Fruit fly (Drosophila melanogaster) whole organism: ENCODE results near the gene CG9701.

Experiments used
- CG8478 ChIP-seq: fragments of >200 bp; optimal IDR thresholded peaks from 2 replicates; lab custom pipeline; 2018; ENCODE audit warnings: inconsistent platforms
- Dll ChIP-seq: fragments of >200 bp; optimal IDR thresholded peaks from 2 replicates; lab custom pipeline; 2017
- EcR ChIP-seq, 2 experiments: fragments of >200 bp; optimal IDR thresholded peaks; 2 replicates each; lab custom pipeline; 2017; ENCODE audit warnings: missing biosample characterization in 2 of 2, missing genetic modification characterization in 2 of 2, missing genetic modification reagents in 2 of 2
- pan ChIP-seq: fragments of >200 bp; optimal IDR thresholded peaks from 2 replicates; lab custom pipeline; 2017
- usp ChIP-seq: fragments of >200 bp; optimal IDR thresholded peaks from 2 replicates; lab custom pipeline; 2017; ENCODE audit warnings: missing biosample characterization, missing genetic modification characterization, mixed read lengths

DNA sequence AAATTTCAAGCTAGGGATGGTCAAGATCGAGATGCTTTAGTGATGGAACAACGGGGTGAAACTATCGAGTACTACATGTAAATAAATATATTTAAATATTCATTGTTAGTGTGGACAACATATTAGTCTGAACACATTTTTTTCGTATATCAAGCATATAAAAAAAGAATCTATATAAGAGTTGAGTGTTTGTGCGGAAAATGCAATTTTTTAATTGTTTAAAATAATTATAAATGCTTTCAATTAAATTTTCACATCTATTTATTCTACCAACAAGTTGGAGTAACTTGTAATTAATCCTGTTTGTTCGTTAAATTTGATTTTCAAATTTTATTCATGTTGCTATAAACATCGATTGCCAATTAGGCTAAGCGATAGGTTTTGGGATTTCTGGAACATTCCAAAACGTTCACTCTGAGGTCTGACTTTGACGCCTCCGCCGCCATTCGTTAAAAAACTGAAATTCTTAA, 46.4 kb downstream of the CG9701 start, which contains the start of the genes mus302 and CG9705:
- TF ChIP-seq pan (no peak), usp (GFP tag; lab: Kevin White, UChicago) (no peak), CG8478 (lab: Kevin White, UChicago) (no peak), Dll (lab: Kevin White, UChicago) (no peak), EcR (GFP tag; optimal IDR thresholded peaks at IDR 0.05; lab: Kevin White, UChicago) (no peak)
